Worm (Caenorhabditis elegans) whole organism, late embryonic: Measurements from ENCODE around the gene gldi-10.

ENCODE experiments used
- C38D4.7 ChIP-seq: fragments of 200-800 bp; sonication (Bioruptor generic); optimal IDR thresholded peaks from 2 replicates; lab custom pipeline; 2018; ENCODE audit warnings: mild to moderate bottlenecking, missing genetic modification characterization, moderate library complexity, missing compliant biosample characterization
- F13H6.1 ChIP-seq: sonication (generic microtip); optimal IDR thresholded peaks from 2 replicates; lab custom pipeline; 2016; ENCODE audit warnings: missing genetic modification characterization, missing compliant biosample characterization
- K09A11.1 ChIP-seq: sonication (generic microtip); optimal IDR thresholded peaks from 2 replicates; lab custom pipeline; 2017; ENCODE audit warnings: antibody characterized with exemption, mild to moderate bottlenecking, missing genetic modification characterization, missing compliant biosample characterization; ENCODE audit not compliant: insufficient read depth
- T23F11.4 ChIP-seq: fragments of 200-800 bp; sonication (Bioruptor generic); optimal IDR thresholded peaks from 2 replicates; lab custom pipeline; 2018; ENCODE audit warnings: mild to moderate bottlenecking, missing genetic modification characterization, missing compliant biosample characterization
- ahr-1 ChIP-seq: sonication (generic microtip); optimal IDR thresholded peaks from 2 replicates; lab custom pipeline; 2016; ENCODE audit warnings: missing genetic modification characterization, missing compliant biosample characterization
- ceh-19 ChIP-seq: fragments of 200-800 bp; sonication (Bioruptor generic); optimal IDR thresholded peaks from 2 replicates; lab custom pipeline; 2018; ENCODE audit warnings: mild to moderate bottlenecking, missing genetic modification characterization, missing compliant biosample characterization
- ceh-22 ChIP-seq: sonication (generic microtip); optimal IDR thresholded peaks from 2 replicates; lab custom pipeline; 2017; ENCODE audit warnings: missing biosample characterization, missing genetic modification characterization
- ceh-30 ChIP-seq: fragments of 150-350 bp; optimal IDR thresholded peaks from 2 replicates; lab custom pipeline; 2014; ENCODE audit warnings: missing biosample characterization, missing genetic modification characterization
- ceh-31 ChIP-seq: sonication (generic microtip); optimal IDR thresholded peaks from 2 replicates; lab custom pipeline; 2016; ENCODE audit warnings: missing genetic modification characterization, missing compliant biosample characterization
- ceh-34 ChIP-seq: sonication (generic microtip); optimal IDR thresholded peaks from 2 replicates; lab custom pipeline; 2016; ENCODE audit warnings: mild to moderate bottlenecking, missing genetic modification characterization, missing compliant biosample characterization
- ceh-48 ChIP-seq: sonication (generic microtip); optimal IDR thresholded peaks from 2 replicates; lab custom pipeline; 2016; ENCODE audit warnings: missing genetic modification characterization, inconsistent platforms, missing compliant biosample characterization
- ceh-6 ChIP-seq: fragments of 200-800 bp; sonication (Bioruptor generic); optimal IDR thresholded peaks from 2 replicates; lab custom pipeline; 2018; ENCODE audit warnings: mild to moderate bottlenecking, missing genetic modification characterization, missing compliant biosample characterization
- elt-2 ChIP-seq: sonication (generic microtip); optimal IDR thresholded peaks from 2 replicates; lab custom pipeline; 2016; ENCODE audit warnings: missing genetic modification reagents, missing genetic modification characterization, missing compliant biosample characterization
- elt-4 ChIP-seq: sonication (generic microtip); optimal IDR thresholded peaks from 2 replicates; lab custom pipeline; 2016; ENCODE audit warnings: missing genetic modification characterization, missing compliant biosample characterization
- ets-4 ChIP-seq: sonication (generic microtip); optimal IDR thresholded peaks from 2 replicates; lab custom pipeline; 2016; ENCODE audit warnings: missing genetic modification characterization, missing compliant biosample characterization
- eyg-1 ChIP-seq: sonication (generic microtip); optimal IDR thresholded peaks from 2 replicates; lab custom pipeline; 2016; ENCODE audit warnings: missing genotype, missing genetic modification characterization, missing compliant biosample characterization
- fkh-10 ChIP-seq: fragments of 150-350 bp; optimal IDR thresholded peaks from 2 replicates; lab custom pipeline; 2014; ENCODE audit warnings: missing biosample characterization, missing genetic modification reagents, missing genetic modification characterization
- hlh-30 ChIP-seq: sonication (generic microtip); optimal IDR thresholded peaks from 2 replicates; lab custom pipeline; 2017; ENCODE audit warnings: antibody characterized with exemption, missing genetic modification characterization, missing compliant biosample characterization; ENCODE audit not compliant: insufficient read depth
- hlh-8 ChIP-seq: sonication (generic microtip); optimal IDR thresholded peaks from 2 replicates; lab custom pipeline; 2016; ENCODE audit warnings: missing genotype, missing genetic modification characterization, missing compliant biosample characterization
- lim-6 ChIP-seq: sonication (generic microtip); optimal IDR thresholded peaks from 2 replicates; lab custom pipeline; 2016; ENCODE audit warnings: missing genetic modification characterization, missing compliant biosample characterization
- lin-11 ChIP-seq: fragments of 200-800 bp; sonication (Bioruptor generic); optimal IDR thresholded peaks from 2 replicates; lab custom pipeline; 2018; ENCODE audit warnings: mild to moderate bottlenecking, missing genetic modification characterization, missing compliant biosample characterization
- madf-2 ChIP-seq: sonication (generic microtip); optimal IDR thresholded peaks from 2 replicates; lab custom pipeline; 2017; ENCODE audit warnings: missing genetic modification characterization, missing compliant biosample characterization
- pat-9 ChIP-seq: fragments of 200-800 bp; sonication (Bioruptor generic); optimal IDR thresholded peaks from 2 replicates; lab custom pipeline; 2018; ENCODE audit warnings: mild to moderate bottlenecking, missing genetic modification characterization, moderate library complexity, missing compliant biosample characterization
- pax-1 ChIP-seq: fragments of 150-350 bp; optimal IDR thresholded peaks from 2 replicates; lab custom pipeline; 2014; ENCODE audit warnings: missing biosample characterization, missing genetic modification characterization
- ref-2 ChIP-seq: sonication (generic microtip); optimal IDR thresholded peaks from 2 replicates; lab custom pipeline; 2016; ENCODE audit warnings: missing genetic modification characterization, missing compliant biosample characterization
- sox-2 ChIP-seq: fragments of 200-800 bp; sonication (Bioruptor generic); IDR thresholded peaks from 2 replicates; pipeline ENCODE4 v1.3.6; 2022; ENCODE audit warnings: missing genetic modification reagents, missing genetic modification characterization, missing compliant biosample characterization
- tbx-2 ChIP-seq: sonication (generic microtip); optimal IDR thresholded peaks from 2 replicates; lab custom pipeline; 2016; ENCODE audit warnings: missing genetic modification characterization, missing compliant biosample characterization
- tbx-7 ChIP-seq: sonication (generic microtip); optimal IDR thresholded peaks from 2 replicates; lab custom pipeline; 2016; ENCODE audit warnings: missing genotype, missing genetic modification characterization, missing compliant biosample characterization
- unc-3 ChIP-seq, 2 experiments: fragments of 200-800 bp in 1 of 2; sonication (Bioruptor generic) in 1 of 2; sonication (generic microtip) in 1 of 2; conservative IDR thresholded peaks in 1 of 2; optimal IDR thresholded peaks in 1 of 2; 2 replicates each; pipeline versions ENCODE4 v1.3.6 to Lab custom; 2016 to 2022; ENCODE audit warnings: missing compliant biosample characterization in 2 of 2, missing genetic modification characterization in 2 of 2, missing genetic modification reagents in 1 of 2
- unc-55 ChIP-seq: sonication (generic microtip); optimal IDR thresholded peaks from 2 replicates; lab custom pipeline; 2017; ENCODE audit warnings: missing biosample characterization, missing genetic modification reagents, missing genetic modification characterization
- unc-86 ChIP-seq: sonication (generic microtip); optimal IDR thresholded peaks from 2 replicates; lab custom pipeline; 2016; ENCODE audit warnings: missing genetic modification characterization, missing compliant biosample characterization
- ztf-16 ChIP-seq: sonication (generic microtip); optimal IDR thresholded peaks from 2 replicates; lab custom pipeline; 2017; ENCODE audit warnings: missing genetic modification characterization, missing compliant biosample characterization

The gldi-10 gene

DNA sequence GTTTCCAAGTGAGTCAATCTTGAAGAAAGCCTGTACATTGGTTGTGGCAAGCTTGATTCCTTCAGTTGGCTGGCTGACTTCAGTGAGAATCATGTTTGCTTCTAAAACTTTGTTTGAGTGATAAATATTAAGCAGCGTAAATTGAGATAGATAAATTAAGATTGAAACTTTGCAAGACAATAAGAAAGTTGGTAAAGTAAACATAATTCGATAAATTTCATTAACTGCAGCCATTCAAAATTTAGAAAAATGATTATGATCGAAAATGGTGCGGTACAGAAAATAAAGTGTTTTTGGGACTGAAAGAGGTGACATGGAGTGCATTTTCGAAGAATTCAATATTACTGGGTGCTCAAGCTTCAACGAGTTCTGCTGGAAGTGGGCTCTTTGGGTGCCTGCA lies 3.5 kb upstream of the gldi-10 start, which contains the start of gene icln-1:
TSS of gene icln-1 (minus strand) at position 101 of the 400 bp plus-strand sequence.
- TF ChIP-seq ets-4 (tag; lab: Kevin White, UChicago) (no peak), ztf-16 (tag; lab: Kevin White, UChicago) (no peak), ceh-22 (tag; lab: Kevin White, UChicago) (no peak), elt-4 (tag; lab: Kevin White, UChicago) (no peak), lim-6 (tag; lab: Kevin White, UChicago) (no peak)
- TF ChIP-seq, all 69 proteins: peak for 0

DNA sequence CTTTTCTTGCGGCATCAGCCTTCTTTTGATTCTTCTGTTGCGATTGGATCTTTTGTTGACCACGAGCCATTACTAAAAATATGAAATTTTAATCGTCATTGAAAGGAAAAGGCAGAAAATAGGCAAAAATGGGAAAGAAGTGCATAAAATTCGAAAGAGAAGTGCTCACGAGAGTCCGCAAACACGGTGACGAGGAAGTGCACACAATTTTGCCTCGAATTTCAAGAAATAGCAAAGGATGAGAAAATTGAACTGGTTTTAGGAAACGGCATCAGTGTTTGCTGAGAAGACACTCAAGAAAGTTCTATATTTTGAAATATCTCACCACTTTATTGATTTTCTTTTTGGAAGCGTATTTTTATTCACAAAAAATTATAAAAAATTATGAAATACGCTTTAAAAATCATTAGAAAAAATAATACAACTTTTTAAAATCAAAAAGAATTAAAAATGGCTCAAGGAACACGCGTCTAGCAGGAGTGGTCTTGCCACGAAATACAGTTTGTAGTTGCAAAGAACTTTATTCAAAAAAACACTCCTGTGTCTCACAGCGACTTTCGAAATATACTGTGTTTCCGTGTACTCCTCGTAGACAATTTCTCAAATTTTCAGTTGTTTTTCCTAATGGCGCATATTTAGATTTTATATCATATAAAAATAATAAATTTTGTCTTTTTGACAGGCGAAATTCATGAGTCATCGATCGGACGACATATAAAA lies 2.7 kb upstream of the gldi-10 start, which contains the start of the genes znf-706 and cpna-3:
TSS of gene znf-706 (minus strand) at position 72 of the 720 bp plus-strand sequence.
TSS of gene cpna-3 (plus strand) at position 683 of the 720 bp plus-strand sequence.
- no peak for TF ChIP-seq fkh-10 (GFP tag; lab: Kevin White, UChicago)
- TF ChIP-seq ref-2 (tag; lab: Kevin White, UChicago), result no peak
- TF ChIP-seq hlh-30 (tag; lab: Kevin White, UChicago), result peak; percentile 38
- no peak for TF ChIP-seq unc-86
- TF ChIP-seq ceh-34, result peak; percentile 18

- TF ChIP-seq madf-2 (tag; lab: Kevin White, UChicago) (no peak), F13H6.1 (tag; lab: Kevin White, UChicago) (no peak), ceh-19 (no peak), ceh-31 (tag; lab: Kevin White, UChicago) (no peak)
Measured at ce11 chrIV:9100835-9101234, 1.8 kb downstream of the gldi-10 start.

DNA sequence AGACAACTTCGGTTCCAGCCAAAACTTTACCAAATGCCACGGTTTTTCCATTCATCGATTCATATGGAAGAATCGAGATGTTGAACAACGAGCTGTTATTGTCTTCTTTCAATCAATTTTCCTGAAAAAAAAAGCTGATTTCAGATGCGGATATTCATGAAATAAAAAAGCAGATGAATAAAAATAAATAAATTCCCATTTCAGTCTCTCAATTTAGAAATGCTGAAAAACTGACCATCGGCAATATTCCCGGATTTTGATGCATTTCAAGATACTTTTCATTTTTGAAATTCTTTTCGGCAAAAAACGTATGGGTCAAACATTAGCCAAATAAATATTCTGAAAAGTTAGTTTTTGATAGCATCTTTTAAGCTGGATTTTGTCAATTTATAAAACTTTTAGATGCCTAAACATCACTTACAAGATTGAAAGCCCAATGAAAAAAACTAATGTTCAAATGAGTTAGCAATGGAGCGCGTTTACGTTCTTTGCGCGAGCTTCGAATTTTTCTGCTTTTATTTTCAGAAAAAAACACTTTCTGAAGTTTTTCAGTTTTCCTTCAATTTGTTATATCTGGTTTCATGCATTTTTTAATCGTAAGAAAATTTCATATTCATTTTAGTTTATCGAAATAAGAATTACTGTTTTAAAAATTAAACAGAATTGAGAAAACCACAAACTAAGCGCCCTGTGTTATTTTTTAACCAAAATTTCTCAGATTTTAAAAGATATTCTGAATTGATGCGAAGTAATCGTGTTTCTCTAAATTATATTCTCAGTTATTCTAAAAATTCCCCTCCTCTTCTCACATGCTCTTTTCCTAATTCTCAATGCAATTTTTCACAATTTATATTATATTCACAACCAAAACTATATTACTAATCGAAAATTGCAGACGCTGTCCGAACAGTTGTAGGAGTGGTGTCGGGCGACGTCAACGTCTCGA lies 5.3 kb downstream of the gldi-10 start, which contains the start of the genes C01F6.14 and fem-3:
TSS of gene C01F6.14 (minus strand) at position 51 of the 946 bp plus-strand sequence.
TSS of gene fem-3 (plus strand) at position 896 of the 946 bp plus-strand sequence.
- no peak for TF ChIP-seq elt-4 (tag; lab: Kevin White, UChicago)
- no peak for TF ChIP-seq madf-2 (tag; lab: Kevin White, UChicago)
- TF ChIP-seq ceh-6, result no peak
- TF ChIP-seq C38D4.7, result no peak
- no peak for TF ChIP-seq ceh-30

ce11 chrIV:9107464-9107863 lies 8.4 kb downstream of the gldi-10 start:
- TF ChIP-seq elt-2 (tag; lab: Kevin White, UChicago), result peak; percentile 19
- TF ChIP-seq sox-2 (GFP tag; lab: Robert Waterston, UW), result peak; percentile 11; the same call in 1 of the 2 replicates
- TF ChIP-seq pat-9 (tag; lab: Kevin White, UChicago), result peak; percentile 15
- peak; percentile 47 for TF ChIP-seq hlh-8 (tag; lab: Kevin White, UChicago)
- TF ChIP-seq K09A11.1, result no peak
- TF ChIP-seq tbx-2 (tag; lab: Kevin White, UChicago), result peak; percentile 1
- TF ChIP-seq ceh-31 (tag; lab: Kevin White, UChicago), result peak; percentile 41
- no peak for TF ChIP-seq lin-11 (tag; lab: Kevin White, UChicago)
- TF ChIP-seq unc-55, result peak; percentile 72
- TF ChIP-seq ahr-1 (tag; lab: Kevin White, UChicago), result no peak
- TF ChIP-seq tbx-7 (tag; lab: Kevin White, UChicago), result no peak
- TF ChIP-seq ceh-19, result no peak
- peak; percentile 40 for TF ChIP-seq ceh-48 (tag; lab: Kevin White, UChicago)
- no peak for TF ChIP-seq fkh-10 (GFP tag; lab: Kevin White, UChicago)

- no peak for TF ChIP-seq pax-1 (tag; lab: Kevin White, UChicago)
- no peak for TF ChIP-seq unc-3 (GFP tag; conservative IDR thresholded peaks at IDR 0.05; lab: Robert Waterston, UW)
- no peak for TF ChIP-seq unc-3 (tag; optimal IDR thresholded peaks at IDR 0.05; lab: Kevin White, UChicago)
- no peak for TF ChIP-seq T23F11.4 (GFP tag; lab: Kevin White, UChicago)
- TF ChIP-seq ceh-19, result no peak
- no peak for TF ChIP-seq eyg-1 (tag; lab: Kevin White, UChicago)
- TF ChIP-seq tbx-2 (tag; lab: Kevin White, UChicago), result no peak
- TF ChIP-seq hlh-8 (tag; lab: Kevin White, UChicago), result no peak
- TF ChIP-seq elt-2 (tag; lab: Kevin White, UChicago), result no peak
Measured at ce11 chrIV:9108631-9109030, 9.6 kb downstream of the gldi-10 start, which contains the start of gene aly-1. TSS of gene aly-1 (plus strand) at chrIV:9108931.
